Worm (Caenorhabditis elegans) whole organism, mixed stage, embryonic: ENCODE data around the gene F20D6.6.

ENCODE experiments used
- elt-3 ChIP-seq: fragments of 150-350 bp; optimal IDR thresholded peaks from 2 replicates; lab custom pipeline; 2014; ENCODE audit warnings: missing biosample characterization, missing genetic modification characterization
- flh-1 ChIP-seq: fragments of 200-800 bp; sonication (Bioruptor generic); optimal IDR thresholded peaks from 2 replicates; lab custom pipeline; 2018; ENCODE audit warnings: mild to moderate bottlenecking, missing genetic modification characterization, moderate library complexity, missing compliant biosample characterization
- lin-32 ChIP-seq: fragments of 200-800 bp; sonication (Bioruptor generic); optimal IDR thresholded peaks from 2 replicates; lab custom pipeline; 2018; ENCODE audit warnings: mild to moderate bottlenecking, missing genetic modification characterization, missing compliant biosample characterization
- unc-62 ChIP-seq: fragments of 150-350 bp; optimal IDR thresholded peaks from 2 replicates; lab custom pipeline; 2014; ENCODE audit warnings: missing biosample characterization, missing genetic modification reagents, missing genetic modification characterization

- TF ChIP-seq elt-3 (tag; lab: Kevin White, UChicago): no peak
- no peak for TF ChIP-seq flh-1 (GFP tag; lab: Kevin White, UChicago)
- TF ChIP-seq lin-32 (GFP tag; lab: Kevin White, UChicago): no peak
- no peak for TF ChIP-seq unc-62
Measured at ce11 chrV:8198994-8199393, 39.3 kb downstream of the F20D6.6 start, which contains the start of gene F20D6.11.
